Worm (Caenorhabditis elegans): ENCODE results near the gene ger-1.

The ger-1 gene

ce11 chrIII:7020500-7020899 is 46.8 kb downstream of the ger-1 start, which contains the start of gene col-8:
col-8 (minus strand) TSS chrIII:7020600.
- TF ChIP-seq K11D2.4 (GFP tag; IDR thresholded peaks at IDR 0.05) (no peak), let-526 (GFP tag; IDR thresholded peaks at IDR 0.05) (no peak), pbrm-1 (GFP tag; IDR thresholded peaks at IDR 0.05) (no peak), lin-54 (GFP tag; optimal IDR thresholded peaks at IDR 0.05) (no peak), ceh-58 (GFP tag; IDR thresholded peaks at IDR 0.05) (no peak), F37B4.10 (GFP tag; IDR thresholded peaks at IDR 0.05) (no peak), zfh-2 (GFP tag; conservative IDR thresholded peaks at IDR 0.05) (no peak), egl-18 (GFP tag; IDR thresholded peaks at IDR 0.05) (no peak)

- TF ChIP-seq nhr-27 (tag; optimal IDR thresholded peaks at IDR 0.05) (no peak), K12H6.12 (tag; optimal IDR thresholded peaks at IDR 0.05) (no peak), Y53F4B.3 (GFP tag; IDR thresholded peaks at IDR 0.05) (no peak), madf-10 (tag; optimal IDR thresholded peaks at IDR 0.05) (no peak), akir-1 (GFP tag; optimal IDR thresholded peaks at IDR 0.05) (no peak), zim-3 (tag; optimal IDR thresholded peaks at IDR 0.05) (no peak), F23B12.7 (tag; optimal IDR thresholded peaks at IDR 0.05; ENCODE audit: insufficient read depth) (no peak), hmg-1.2 (GFP tag; IDR thresholded peaks at IDR 0.05) (no peak), ceh-40 (GFP tag; IDR thresholded peaks at IDR 0.05) (no peak), lir-1 (GFP tag; conservative IDR thresholded peaks at IDR 0.05) (no peak), nfyb-1 (GFP tag; IDR thresholded peaks at IDR 0.05) (no peak), rpc-1 (optimal IDR thresholded peaks at IDR 0.05) (no peak), rpc-1 (tag; optimal IDR thresholded peaks at IDR 0.05) (no peak), attf-3 (GFP tag; conservative IDR thresholded peaks at IDR 0.05) (no peak), cebp-1 (GFP tag; IDR thresholded peaks at IDR 0.05) (no peak), cebp-1 (tag; optimal IDR thresholded peaks at IDR 0.05) (no peak), ztf-25 (GFP tag; IDR thresholded peaks at IDR 0.05) (0 out of 2 replicates have a peak, but pooled peaks have one; percentile 33), snpc-3.4 (tag; optimal IDR thresholded peaks at IDR 0.05) (no peak), snpc-4 (GFP tag; optimal IDR thresholded peaks at IDR 0.05) (no peak), snpc-4 (tag; optimal IDR thresholded peaks at IDR 0.05) (no peak), nfya-2 (GFP tag; IDR thresholded peaks at IDR 0.05) (no peak), zfh-2 (GFP tag; conservative IDR thresholded peaks at IDR 0.05) (peak; percentile 92), lin-40 (tag; optimal IDR thresholded peaks at IDR 0.05) (no peak), B0261.1 (tag; optimal IDR thresholded peaks at IDR 0.05) (no peak), egrh-3 (GFP tag; IDR thresholded peaks at IDR 0.05) (peak; percentile 90)
These were observed 47.6 kb downstream of the ger-1 start for ce11 chrIII:7019724-7020123.

Measured in whole organism, young adult.